Worm (Caenorhabditis elegans) whole organism, L4 larva: ENCODE data around the gene K10C2.6.

Experiments used
- D1046.2 ChIP-seq: fragments of 200-800 bp; sonication (Bioruptor generic); IDR thresholded peaks from 2 replicates; pipeline ENCODE4 v1.3.6; 2022; ENCODE audit warnings: missing genetic modification characterization, missing compliant biosample characterization
- F26F4.8 ChIP-seq: fragments of 200-800 bp; sonication (Bioruptor generic); conservative IDR thresholded peaks from 2 replicates; pipeline ENCODE4 v1.3.6; 2022; ENCODE audit warnings: missing genetic modification characterization, missing compliant biosample characterization
- F37D6.2 ChIP-seq: sonication (generic microtip); optimal IDR thresholded peaks from 2 replicates; lab custom pipeline; 2016; ENCODE audit warnings: mild to moderate bottlenecking, missing genetic modification characterization, missing compliant biosample characterization
- F44E2.7 ChIP-seq: fragments of 200-800 bp; sonication (Bioruptor generic); IDR thresholded peaks from 2 replicates; pipeline ENCODE4 v2.1.2; 2022; ENCODE audit warnings: missing genetic modification characterization, missing compliant biosample characterization
- T20F7.1 ChIP-seq: fragments of 200-800 bp; sonication (Bioruptor generic); optimal IDR thresholded peaks from 2 replicates; lab custom pipeline; 2018; ENCODE audit warnings: mild to moderate bottlenecking, missing genetic modification characterization, missing compliant biosample characterization
- Y105C5A.15 ChIP-seq: fragments of 200-800 bp; sonication (Bioruptor generic); IDR thresholded peaks from 2 replicates; pipeline ENCODE4 v1.3.6; 2022; ENCODE audit warnings: missing genetic modification characterization, missing compliant biosample characterization
- Y5F2A.4 ChIP-seq: fragments of 200-800 bp; sonication (Bioruptor generic); optimal IDR thresholded peaks from 2 replicates; lab custom pipeline; 2018; ENCODE audit warnings: mild to moderate bottlenecking, missing genetic modification characterization, missing compliant biosample characterization
- ZK337.2 ChIP-seq: fragments of 200-800 bp; sonication (Bioruptor generic); IDR thresholded peaks from 2 replicates; pipeline ENCODE4 v1.3.6; 2022; ENCODE audit warnings: missing genetic modification reagents, missing genetic modification characterization, missing compliant biosample characterization
- aly-2 ChIP-seq: sonication (generic microtip); optimal IDR thresholded peaks from 2 replicates; lab custom pipeline; 2018; ENCODE audit warnings: missing biosample characterization, missing genetic modification characterization
- arid-1 ChIP-seq: fragments of 200-800 bp; sonication (Bioruptor generic); conservative IDR thresholded peaks from 2 replicates; pipeline ENCODE4 v1.3.6; 2022; ENCODE audit warnings: missing genetic modification reagents, missing genetic modification characterization, missing compliant biosample characterization
- ceh-32 ChIP-seq: sonication (generic microtip); optimal IDR thresholded peaks from 2 replicates; lab custom pipeline; 2016; ENCODE audit warnings: mild to moderate bottlenecking, missing genetic modification characterization, missing compliant biosample characterization; ENCODE audit not compliant: poor library complexity
- ceh-44 ChIP-seq: fragments of 200-800 bp; sonication (Bioruptor generic); IDR thresholded peaks from 2 replicates; pipeline ENCODE4 v1.3.6; 2022; ENCODE audit warnings: missing genetic modification reagents, missing genetic modification characterization, missing compliant biosample characterization
- ceh-62 ChIP-seq: sonication (generic microtip); optimal IDR thresholded peaks from 2 replicates; lab custom pipeline; 2017; ENCODE audit warnings: missing biosample characterization, missing genetic modification characterization
- ceh-82 ChIP-seq: sonication (generic microtip); optimal IDR thresholded peaks from 2 replicates; lab custom pipeline; 2017; ENCODE audit warnings: missing biosample characterization, missing genetic modification characterization
- ces-1 ChIP-seq: fragments of 150-350 bp; sonication (generic microtip); optimal IDR thresholded peaks from 4 replicates; lab custom pipeline; 2014; ENCODE audit warnings: missing biosample characterization, missing genetic modification reagents, missing genetic modification characterization
- ctbp-1 ChIP-seq: fragments of 200-800 bp; sonication (Bioruptor generic); IDR thresholded peaks from 2 replicates; pipeline ENCODE4 v1.3.6; 2022; ENCODE audit warnings: missing genetic modification reagents, missing genetic modification characterization, missing compliant biosample characterization
- dmd-6 ChIP-seq: fragments of 200-800 bp; sonication (Bioruptor generic); IDR thresholded peaks from 2 replicates; pipeline ENCODE4 v1.3.6; 2022; ENCODE audit warnings: missing genetic modification reagents, missing genetic modification characterization, missing compliant biosample characterization
- dmd-9 ChIP-seq: fragments of 200-800 bp; sonication (Bioruptor generic); IDR thresholded peaks from 2 replicates; pipeline ENCODE4 v1.3.6; 2022; ENCODE audit warnings: missing genetic modification reagents, missing genetic modification characterization, missing compliant biosample characterization
- dpl-1 ChIP-seq: fragments of 150-350 bp; optimal IDR thresholded peaks from 2 replicates; lab custom pipeline; 2014; ENCODE audit warnings: missing biosample characterization, missing genetic modification reagents, missing genetic modification characterization
- duxl-1 ChIP-seq: sonication (generic microtip); optimal IDR thresholded peaks from 2 replicates; lab custom pipeline; 2016; ENCODE audit warnings: mild to moderate bottlenecking, missing genetic modification characterization, moderate library complexity, missing compliant biosample characterization; ENCODE audit not compliant: poor library complexity
- dve-1 ChIP-seq: sonication (generic microtip); optimal IDR thresholded peaks from 2 replicates; lab custom pipeline; 2017; ENCODE audit warnings: antibody characterized with exemption, mild to moderate bottlenecking, missing genetic modification characterization, missing compliant biosample characterization; ENCODE audit not compliant: insufficient read depth
- egl-43 ChIP-seq: fragments of 200-800 bp; sonication (Bioruptor generic); IDR thresholded peaks from 2 replicates; pipeline ENCODE4 v1.3.6; 2022; ENCODE audit warnings: missing genetic modification reagents, missing genetic modification characterization, missing compliant biosample characterization
- fkh-10 ChIP-seq: fragments of 150-350 bp; optimal IDR thresholded peaks from 2 replicates; lab custom pipeline; 2014; ENCODE audit warnings: missing biosample characterization, missing genetic modification reagents, missing genetic modification characterization
- jun-1 ChIP-seq: fragments of 150-350 bp; optimal IDR thresholded peaks from 2 replicates; lab custom pipeline; 2014; ENCODE audit warnings: missing biosample characterization, missing genetic modification reagents, missing genetic modification characterization
- lin-13 ChIP-seq: fragments of 150-350 bp; optimal IDR thresholded peaks from 2 replicates; lab custom pipeline; 2014; ENCODE audit warnings: missing biosample characterization, missing genetic modification reagents, missing genetic modification characterization
- lin-15B ChIP-seq: fragments of 150-350 bp; sonication (generic microtip); optimal IDR thresholded peaks from 3 replicates; lab custom pipeline; 2014; ENCODE audit warnings: missing biosample characterization, missing genetic modification characterization
- lin-29 ChIP-seq: fragments of 200-800 bp; sonication (Bioruptor generic); IDR thresholded peaks from 2 replicates; pipeline ENCODE4 v1.3.6; 2022; ENCODE audit warnings: missing genetic modification reagents, missing genetic modification characterization, missing compliant biosample characterization
- lin-38 ChIP-seq: fragments of 200-800 bp; sonication (Bioruptor generic); IDR thresholded peaks from 2 replicates; pipeline ENCODE4 v1.3.6; 2022; ENCODE audit warnings: missing genetic modification reagents, missing genetic modification characterization, missing compliant biosample characterization
- lir-3 ChIP-seq: sonication (generic microtip); optimal IDR thresholded peaks from 2 replicates; lab custom pipeline; 2016; ENCODE audit warnings: mild to moderate bottlenecking, missing genetic modification characterization, missing compliant biosample characterization
- lsy-2 ChIP-seq, 2 experiments: fragments of 150-350 bp in 1 of 2; sonication (generic microtip) in 1 of 2; optimal IDR thresholded peaks; 2 replicates each; lab custom pipeline; 2014 to 2017; ENCODE audit warnings: missing biosample characterization in 2 of 2, missing genetic modification characterization in 2 of 2
- madf-5 ChIP-seq, 2 experiments: fragments of 200-800 bp; sonication (Bioruptor generic); IDR thresholded peaks; 2 replicates each; pipeline ENCODE4 v1.3.6; 2022; ENCODE audit warnings: missing compliant biosample characterization in 2 of 2, missing genetic modification characterization in 2 of 2
- mes-2 ChIP-seq: sonication (generic microtip); optimal IDR thresholded peaks from 2 replicates; lab custom pipeline; 2016; ENCODE audit warnings: missing genotype, mild to moderate bottlenecking, missing genetic modification characterization, missing compliant biosample characterization; ENCODE audit not compliant: poor library complexity, severe bottlenecking
- nhr-102 ChIP-seq: sonication (generic microtip); optimal IDR thresholded peaks from 2 replicates; lab custom pipeline; 2016; ENCODE audit warnings: mild to moderate bottlenecking, missing genetic modification characterization, moderate library complexity, missing compliant biosample characterization
- nhr-11 ChIP-seq: fragments of 150-350 bp; optimal IDR thresholded peaks from 2 replicates; lab custom pipeline; 2014; ENCODE audit warnings: missing biosample characterization, missing genetic modification characterization
- nhr-237 ChIP-seq: sonication (generic microtip); optimal IDR thresholded peaks from 2 replicates; lab custom pipeline; 2017; ENCODE audit warnings: missing biosample characterization, missing genetic modification characterization
- nhr-25 ChIP-seq: sonication (generic microtip); optimal IDR thresholded peaks from 2 replicates; lab custom pipeline; 2017; ENCODE audit warnings: missing genetic modification characterization, mild to moderate bottlenecking, missing compliant biosample characterization, antibody characterized with exemption, moderate library complexity, borderline replicate concordance; ENCODE audit not compliant: insufficient read depth
- nhr-41 ChIP-seq: fragments of 200-800 bp; sonication (Bioruptor generic); IDR thresholded peaks from 2 replicates; pipeline ENCODE4 v1.3.6; 2022; ENCODE audit warnings: missing genetic modification reagents, missing genetic modification characterization, missing compliant biosample characterization
- nhr-6 ChIP-seq: fragments of 150-350 bp; optimal IDR thresholded peaks from 2 replicates; lab custom pipeline; 2014; ENCODE audit warnings: missing biosample characterization, missing genetic modification characterization
- nhr-76 ChIP-seq: fragments of 150-350 bp; optimal IDR thresholded peaks from 2 replicates; lab custom pipeline; 2014; ENCODE audit warnings: missing biosample characterization, missing genetic modification characterization
- pha-4 ChIP-seq, 2 experiments: fragments of 150-350 bp in 1 of 2; fragments of 200-800 bp in 1 of 2; sonication (Bioruptor generic) in 1 of 2; IDR thresholded peaks in 1 of 2; optimal IDR thresholded peaks in 1 of 2; 2 replicates each; pipeline versions ENCODE4 v1.3.6 to Lab custom; 2014 to 2022; ENCODE audit warnings: missing genetic modification characterization in 2 of 2, missing genetic modification reagents in 2 of 2, missing biosample characterization in 1 of 2, missing compliant biosample characterization in 1 of 2
- saeg-2 ChIP-seq: fragments of 200-800 bp; sonication (Bioruptor generic); IDR thresholded peaks from 2 replicates; pipeline ENCODE4 v1.3.6; 2022; ENCODE audit warnings: missing genetic modification reagents, missing genetic modification characterization, missing compliant biosample characterization
- snpc-1.2 ChIP-seq: fragments of 200-800 bp; sonication (Bioruptor generic); IDR thresholded peaks from 2 replicates; pipeline ENCODE4 v1.3.6; 2022; ENCODE audit warnings: missing genetic modification reagents, missing genetic modification characterization, missing compliant biosample characterization
- snpc-4 ChIP-seq: fragments of 150-350 bp; optimal IDR thresholded peaks from 2 replicates; lab custom pipeline; 2014; ENCODE audit warnings: missing biosample characterization, missing genetic modification characterization
- unc-130 ChIP-seq: sonication (generic microtip); optimal IDR thresholded peaks from 2 replicates; lab custom pipeline; 2016; ENCODE audit warnings: missing genetic modification reagents, missing genetic modification characterization, missing compliant biosample characterization
- unc-39 ChIP-seq: sonication (generic microtip); optimal IDR thresholded peaks from 2 replicates; lab custom pipeline; 2017; ENCODE audit warnings: missing biosample characterization, missing genetic modification characterization
- unc-62 ChIP-seq, 3 experiments: fragments of 150-350 bp in 1 of 3; sonication (generic microtip); optimal IDR thresholded peaks in 2 of 3; peaks in 1 of 3; 1 replicate in 1 of 3; 2 replicates in 2 of 3; lab custom pipeline; 2014 to 2017; ENCODE audit warnings: missing biosample characterization in 3 of 3, missing genetic modification characterization in 3 of 3, missing genetic modification reagents in 3 of 3, missing genotype in 1 of 3
- zfp-2 ChIP-seq: sonication (generic microtip); optimal IDR thresholded peaks from 2 replicates; lab custom pipeline; 2016; ENCODE audit warnings: mild to moderate bottlenecking, missing genetic modification characterization, missing compliant biosample characterization
- zfp-3 ChIP-seq: fragments of 200-800 bp; sonication (Bioruptor generic); conservative IDR thresholded peaks from 2 replicates; pipeline ENCODE4 v1.3.6; 2022; ENCODE audit warnings: missing genetic modification reagents, missing genetic modification characterization, missing compliant biosample characterization
- zip-2 ChIP-seq: fragments of 150-350 bp; optimal IDR thresholded peaks from 2 replicates; lab custom pipeline; 2014; ENCODE audit warnings: missing biosample characterization, missing genetic modification characterization
- ztf-7 ChIP-seq: fragments of 150-350 bp; optimal IDR thresholded peaks from 2 replicates; lab custom pipeline; 2014; ENCODE audit warnings: missing biosample characterization, missing genetic modification characterization

The K10C2.6 gene

ce11 chrX:6448866-6449400 lies 2.3 kb upstream of the K10C2.6 start, which contains the start of gene fah-1 (continued):
- TF ChIP-seq D1046.2 = no peak
- no peak for TF ChIP-seq ceh-44 (GFP tag; lab: Robert Waterston, UW)
- TF ChIP-seq nhr-76 (tag; lab: Kevin White, UChicago) = no peak
- TF ChIP-seq egl-43 (GFP tag; lab: Robert Waterston, UW) = no peak
- TF ChIP-seq nhr-6 (tag; lab: Kevin White, UChicago) = no peak
- no peak for TF ChIP-seq lir-3 (tag; lab: Kevin White, UChicago)
- no peak for TF ChIP-seq lin-13 (GFP tag; lab: Kevin White, UChicago)
- peak; percentile 86 for TF ChIP-seq nhr-25 (tag; lab: Kevin White, UChicago)
- TF ChIP-seq ceh-62 (tag; lab: Kevin White, UChicago) = no peak
- no peak for TF ChIP-seq zip-2 (tag; lab: Kevin White, UChicago)
- no peak for TF ChIP-seq ZK337.2
- TF ChIP-seq dmd-6 (GFP tag; lab: Robert Waterston, UW) = peak; percentile 67
- TF ChIP-seq zfp-2 (tag; lab: Kevin White, UChicago) = no peak
- no peak for TF ChIP-seq pha-4 (GFP tag; IDR thresholded peaks at IDR 0.05; lab: Robert Waterston, UW)
- no peak for TF ChIP-seq pha-4 (tag; optimal IDR thresholded peaks at IDR 0.05; lab: Kevin White, UChicago)
- TF ChIP-seq dve-1 (tag; lab: Kevin White, UChicago) = peak; percentile 87
- no peak for TF ChIP-seq lin-29 (GFP tag; lab: Robert Waterston, UW)
- no peak for TF ChIP-seq unc-62 (GFP tag; optimal IDR thresholded peaks at IDR 0.05 in 1 of 2; lab: Kevin White, UChicago)
- TF ChIP-seq unc-62 (tag; optimal IDR thresholded peaks at IDR 0.05; lab: Kevin White, UChicago) = no peak
- no peak for TF ChIP-seq ceh-82 (tag; lab: Kevin White, UChicago)
- no peak for TF ChIP-seq dmd-9
- TF ChIP-seq dpl-1 (GFP tag; lab: Kevin White, UChicago) = no peak
- no peak for TF ChIP-seq fkh-10 (GFP tag; lab: Kevin White, UChicago)
- TF ChIP-seq saeg-2 (GFP tag; lab: Robert Waterston, UW) = no peak
- peak; percentile 37 for TF ChIP-seq T20F7.1 (GFP tag; lab: Kevin White, UChicago)
- no peak for TF ChIP-seq nhr-41 (GFP tag; lab: Robert Waterston, UW)
- no peak for TF ChIP-seq F44E2.7 (GFP tag; lab: Robert Waterston, UW)
- TF ChIP-seq ceh-32 (tag; lab: Kevin White, UChicago) = no peak
- no peak for TF ChIP-seq zfp-3 (GFP tag; lab: Robert Waterston, UW)
- no peak for TF ChIP-seq nhr-11 (tag; lab: Kevin White, UChicago)
- TF ChIP-seq lin-38 (GFP tag; lab: Robert Waterston, UW) = no peak
- no peak for TF ChIP-seq unc-39 (tag; lab: Kevin White, UChicago)
- no peak for TF ChIP-seq F26F4.8 (GFP tag; lab: Robert Waterston, UW)
- TF ChIP-seq ztf-7 (tag; lab: Kevin White, UChicago) = no peak
- no peak for TF ChIP-seq lin-15B (tag; lab: Kevin White, UChicago)
- no peak for TF ChIP-seq nhr-237
- no peak for TF ChIP-seq jun-1 (tag; lab: Kevin White, UChicago)
- TF ChIP-seq arid-1 (GFP tag; lab: Robert Waterston, UW) = no peak
- TF ChIP-seq snpc-4 (tag; lab: Kevin White, UChicago) = no peak
- no peak for TF ChIP-seq Y105C5A.15 (GFP tag; lab: Robert Waterston, UW)
- no peak for TF ChIP-seq Y5F2A.4 (GFP tag; lab: Kevin White, UChicago)
- no peak for TF ChIP-seq ctbp-1 (GFP tag; lab: Robert Waterston, UW)
- TF ChIP-seq lsy-2 (tag; optimal IDR thresholded peaks at IDR 0.05; lab: Kevin White, UChicago) = no peak
- no peak for TF ChIP-seq snpc-1.2 (GFP tag; lab: Robert Waterston, UW)
- no peak for TF ChIP-seq F37D6.2 (tag; lab: Kevin White, UChicago)
- no peak for TF ChIP-seq aly-2 (tag; lab: Kevin White, UChicago)
- no peak for TF ChIP-seq madf-5 (GFP tag; IDR thresholded peaks at IDR 0.05; lab: Robert Waterston, UW)
- no peak for TF ChIP-seq unc-130 (GFP tag; lab: Kevin White, UChicago)
- no peak for TF ChIP-seq mes-2 (tag; lab: Kevin White, UChicago)
- TF ChIP-seq nhr-102 (tag; lab: Kevin White, UChicago) = peak; percentile 59
- no peak for TF ChIP-seq duxl-1 (tag; lab: Kevin White, UChicago)
- TF ChIP-seq ces-1 = no peak
